Fruit fly (Drosophila melanogaster) whole organism, adult: ENCODE measurements around the gene Mad.

Experiments used
- CG14711 ChIP-seq: fragments of 200-800 bp; sonication (Bioruptor generic); optimal IDR thresholded peaks from 2 replicates; lab custom pipeline; 2018; ENCODE audit warnings: missing biosample characterization, mild to moderate bottlenecking, missing genetic modification characterization, moderate library complexity
- CG1620 ChIP-seq: fragments of 200-800 bp; sonication (Bioruptor generic); optimal IDR thresholded peaks from 2 replicates; lab custom pipeline; 2016; ENCODE audit warnings: missing biosample characterization, missing genetic modification characterization
- CG33017 ChIP-seq: fragments of 200-800 bp; sonication (Bioruptor generic); optimal IDR thresholded peaks from 2 replicates; lab custom pipeline; 2018; ENCODE audit warnings: missing biosample characterization, mild to moderate bottlenecking, missing genetic modification characterization, moderate library complexity
- CG5204 ChIP-seq: fragments of 200-800 bp; sonication (Bioruptor generic); optimal IDR thresholded peaks from 2 replicates; lab custom pipeline; 2016; ENCODE audit warnings: missing biosample characterization, missing genetic modification characterization
- CG7045 ChIP-seq: fragments of 200-800 bp; sonication (Bioruptor generic); optimal IDR thresholded peaks from 2 replicates; lab custom pipeline; 2017; ENCODE audit warnings: missing biosample characterization, mild to moderate bottlenecking, missing genetic modification characterization
- CG7101 ChIP-seq: fragments of 200-800 bp; sonication (Bioruptor generic); optimal IDR thresholded peaks from 2 replicates; lab custom pipeline; 2018; ENCODE audit warnings: missing biosample characterization, mild to moderate bottlenecking, missing genetic modification characterization, moderate library complexity
- Clk ChIP-seq: fragments of 200-800 bp; sonication (Bioruptor generic); optimal IDR thresholded peaks from 2 replicates; lab custom pipeline; 2017; ENCODE audit warnings: missing biosample characterization, missing genetic modification characterization
- Hr96 ChIP-seq: fragments of 200-800 bp; sonication (Bioruptor generic); optimal IDR thresholded peaks from 2 replicates; lab custom pipeline; 2016; ENCODE audit warnings: missing biosample characterization, missing genetic modification characterization
- bab1 ChIP-seq: fragments of 200-800 bp; sonication (Bioruptor generic); optimal IDR thresholded peaks from 3 replicates; lab custom pipeline; 2019; ENCODE audit warnings: missing biosample characterization, mild to moderate bottlenecking, missing genetic modification characterization, moderate library complexity
- cic ChIP-seq: fragments of 200-800 bp; sonication (Bioruptor generic); optimal IDR thresholded peaks from 2 replicates; lab custom pipeline; 2017; ENCODE audit warnings: missing biosample characterization, mild to moderate bottlenecking, missing genetic modification characterization, moderate library complexity
- kay ChIP-seq: fragments of 200-800 bp; sonication (Bioruptor generic); peaks from one replicate; lab custom pipeline; 2016; ENCODE audit warnings: missing biosample characterization, missing genetic modification characterization, borderline replicate concordance
- pad ChIP-seq: fragments of 200-800 bp; sonication (Bioruptor generic); optimal IDR thresholded peaks from 3 replicates; lab custom pipeline; 2017; ENCODE audit warnings: missing biosample characterization, missing genetic modification characterization, mild to moderate bottlenecking, moderate library complexity, missing genetic modification reagents

dm6 chr2L:3173740-3174139, 14.3 kb upstream of the Mad start, which contains the start of the genes CG31698 and CG15404:
- TF ChIP-seq kay (GFP tag; lab: Kevin White, UChicago), result no peak
- TF ChIP-seq Clk, result no peak
- TF ChIP-seq CG14711 (tag; lab: Kevin White, UChicago), result no peak
- no peak for TF ChIP-seq CG1620
- no peak for TF ChIP-seq CG33017
- TF ChIP-seq cic (GFP tag; lab: Kevin White, UChicago), result no peak
- TF ChIP-seq CG7101 (tag; lab: Kevin White, UChicago), result no peak
- no peak for TF ChIP-seq bab1 (GFP tag; lab: Kevin White, UChicago)
- no peak for TF ChIP-seq CG7045 (GFP tag; lab: Kevin White, UChicago)
- TF ChIP-seq Hr96 (GFP tag; lab: Kevin White, UChicago), result no peak
- TF ChIP-seq pad (GFP tag; lab: Kevin White, UChicago), result no peak
- TF ChIP-seq CG5204 (GFP tag; lab: Kevin White, UChicago), result no peak
